Worm (Caenorhabditis elegans) whole organism, young adult: Measurements from ENCODE around the gene Y46H3A.4.

ENCODE experiments used
- B0261.1 ChIP-seq: sonication (generic microtip); optimal IDR thresholded peaks from 2 replicates; lab custom pipeline; 2016; ENCODE audit warnings: mild to moderate bottlenecking, missing genetic modification characterization, moderate library complexity, missing compliant biosample characterization
- B0336.3 ChIP-seq: fragments of 200-800 bp; sonication (Bioruptor generic); IDR thresholded peaks from 2 replicates; pipeline ENCODE4 v1.3.6; 2022; ENCODE audit warnings: missing genetic modification characterization, missing compliant biosample characterization
- D2030.7 ChIP-seq: fragments of 200-800 bp; sonication (Bioruptor generic); IDR thresholded peaks from 2 replicates; pipeline ENCODE4 v1.3.6; 2022; ENCODE audit warnings: missing genetic modification reagents, missing genetic modification characterization, missing compliant biosample characterization
- F39B2.1 ChIP-seq: fragments of 200-800 bp; sonication (Bioruptor generic); IDR thresholded peaks from 2 replicates; pipeline ENCODE4 v1.3.6; 2022; ENCODE audit warnings: missing genetic modification reagents, missing genetic modification characterization, missing compliant biosample characterization
- F49E8.2 ChIP-seq: sonication (generic microtip); optimal IDR thresholded peaks from 3 replicates; lab custom pipeline; 2017; ENCODE audit warnings: missing genetic modification characterization, mild to moderate bottlenecking, missing compliant biosample characterization, antibody characterized with exemption, moderate library complexity; ENCODE audit not compliant: insufficient read depth
- K11D2.4 ChIP-seq: fragments of 200-800 bp; sonication (Bioruptor generic); IDR thresholded peaks from 2 replicates; pipeline ENCODE4 v1.3.6; 2022; ENCODE audit warnings: missing genetic modification reagents, missing genetic modification characterization, missing compliant biosample characterization
- T07F8.4 ChIP-seq: sonication (generic microtip); optimal IDR thresholded peaks from 2 replicates; lab custom pipeline; 2016; ENCODE audit warnings: mild to moderate bottlenecking, missing genetic modification characterization, moderate library complexity, missing compliant biosample characterization
- Y79H2A.3 ChIP-seq: fragments of 200-800 bp; sonication (Bioruptor generic); conservative IDR thresholded peaks from 2 replicates; pipeline ENCODE4 v1.3.6; 2022; ENCODE audit warnings: missing genetic modification reagents, missing genetic modification characterization, missing compliant biosample characterization
- atf-7 ChIP-seq: sonication (generic microtip); optimal IDR thresholded peaks from 2 replicates; lab custom pipeline; 2017; ENCODE audit warnings: mild to moderate bottlenecking, missing genetic modification characterization, missing compliant biosample characterization
- attf-5 ChIP-seq: fragments of 200-800 bp; sonication (Bioruptor generic); optimal IDR thresholded peaks from 2 replicates; lab custom pipeline; 2018; ENCODE audit warnings: mild to moderate bottlenecking, missing genetic modification characterization, missing compliant biosample characterization
- cebp-1 ChIP-seq, 2 experiments: fragments of 200-800 bp in 1 of 2; sonication (Bioruptor generic) in 1 of 2; sonication (generic microtip) in 1 of 2; IDR thresholded peaks in 1 of 2; optimal IDR thresholded peaks in 1 of 2; 2 replicates each; pipeline versions ENCODE4 v1.3.6 to Lab custom; 2017 to 2022; ENCODE audit warnings: missing compliant biosample characterization in 2 of 2, missing genetic modification characterization in 2 of 2, mild to moderate bottlenecking in 1 of 2, missing genetic modification reagents in 1 of 2, moderate library complexity in 1 of 2
- dox-1 ChIP-seq: fragments of 200-800 bp; sonication (Bioruptor generic); IDR thresholded peaks from 2 replicates; pipeline ENCODE4 v1.3.6; 2022; ENCODE audit warnings: missing genetic modification reagents, missing genetic modification characterization, missing compliant biosample characterization
- egl-18 ChIP-seq: fragments of 200-800 bp; sonication (Bioruptor generic); IDR thresholded peaks from 2 replicates; pipeline ENCODE4 v1.3.6; 2022; ENCODE audit warnings: missing genetic modification reagents, missing genetic modification characterization, missing compliant biosample characterization
- ets-4 ChIP-seq: fragments of 200-800 bp; sonication (Bioruptor generic); optimal IDR thresholded peaks from 2 replicates; lab custom pipeline; 2018; ENCODE audit warnings: mild to moderate bottlenecking, missing genetic modification characterization, missing compliant biosample characterization
- gei-17 ChIP-seq: fragments of 200-800 bp; sonication (Bioruptor generic); optimal IDR thresholded peaks from 2 replicates; lab custom pipeline; 2018; ENCODE audit warnings: mild to moderate bottlenecking, missing genetic modification characterization, missing compliant biosample characterization
- hmg-1.2 ChIP-seq: fragments of 200-800 bp; sonication (Bioruptor generic); IDR thresholded peaks from 2 replicates; pipeline ENCODE4 v1.3.6; 2022; ENCODE audit warnings: missing genetic modification reagents, missing genetic modification characterization, missing compliant biosample characterization
- hsf-1 ChIP-seq: fragments of 200-800 bp; sonication (Bioruptor generic); IDR thresholded peaks from 2 replicates; pipeline ENCODE4 v1.3.6; 2022; ENCODE audit warnings: missing genetic modification reagents, missing genetic modification characterization, missing compliant biosample characterization
- lsl-1 ChIP-seq: fragments of 200-800 bp; sonication (Bioruptor generic); optimal IDR thresholded peaks from 2 replicates; lab custom pipeline; 2018; ENCODE audit warnings: mild to moderate bottlenecking, missing genetic modification characterization, moderate library complexity, missing compliant biosample characterization
- lsy-27 ChIP-seq: sonication (generic microtip); optimal IDR thresholded peaks from 2 replicates; lab custom pipeline; 2017; ENCODE audit warnings: missing genetic modification characterization, mild to moderate bottlenecking, missing compliant biosample characterization, antibody characterized with exemption, missing genotype, borderline replicate concordance; ENCODE audit not compliant: insufficient read depth
- mcd-1 ChIP-seq: fragments of 200-800 bp; sonication (Bioruptor generic); IDR thresholded peaks from 2 replicates; pipeline ENCODE4 v1.3.6; 2022; ENCODE audit warnings: missing genetic modification reagents, missing genetic modification characterization, missing compliant biosample characterization
- nhr-120 ChIP-seq: fragments of 200-800 bp; sonication (Bioruptor generic); IDR thresholded peaks from 2 replicates; pipeline ENCODE4 v1.3.6; 2022; ENCODE audit warnings: missing genetic modification characterization, missing compliant biosample characterization
- nhr-80 ChIP-seq: sonication (generic microtip); optimal IDR thresholded peaks from 2 replicates; lab custom pipeline; 2016; ENCODE audit warnings: missing genetic modification characterization, missing compliant biosample characterization
- rcor-1 ChIP-seq: fragments of 200-800 bp; sonication (Bioruptor generic); IDR thresholded peaks from 2 replicates; pipeline ENCODE4 v1.3.6; 2022; ENCODE audit warnings: missing genetic modification reagents, missing genetic modification characterization, missing compliant biosample characterization
- repo-1 ChIP-seq: sonication (generic microtip); optimal IDR thresholded peaks from 2 replicates; lab custom pipeline; 2017; ENCODE audit warnings: mild to moderate bottlenecking, missing genetic modification characterization, missing compliant biosample characterization
- snpc-3.4 ChIP-seq: sonication (generic microtip); optimal IDR thresholded peaks from 2 replicates; lab custom pipeline; 2017; ENCODE audit warnings: missing genetic modification characterization, mild to moderate bottlenecking, missing compliant biosample characterization, antibody characterized with exemption, moderate library complexity, missing genotype, missing genetic modification reagents
- tlf-1 ChIP-seq: fragments of 200-800 bp; sonication (Bioruptor generic); optimal IDR thresholded peaks from 2 replicates; lab custom pipeline; 2018; ENCODE audit warnings: mild to moderate bottlenecking, missing genetic modification characterization, missing compliant biosample characterization
- zfh-2 ChIP-seq: fragments of 200-800 bp; sonication (Bioruptor generic); conservative IDR thresholded peaks from 2 replicates; pipeline ENCODE4 v1.3.6; 2022; ENCODE audit warnings: missing genetic modification reagents, missing genetic modification characterization, missing compliant biosample characterization
- zim-3 ChIP-seq: sonication (generic microtip); optimal IDR thresholded peaks from 2 replicates; lab custom pipeline; 2017; ENCODE audit warnings: mild to moderate bottlenecking, missing genetic modification characterization, moderate library complexity, missing compliant biosample characterization
- ztf-18 ChIP-seq: sonication (generic microtip); optimal IDR thresholded peaks from 2 replicates; lab custom pipeline; 2016; ENCODE audit warnings: missing genotype, mild to moderate bottlenecking, missing genetic modification characterization, missing compliant biosample characterization
- ztf-28 ChIP-seq: fragments of 200-800 bp; sonication (Bioruptor generic); IDR thresholded peaks from 2 replicates; pipeline ENCODE4 v1.3.6; 2022; ENCODE audit warnings: missing genetic modification reagents, missing genetic modification characterization, missing compliant biosample characterization

Y46H3A.4 gene

DNA sequence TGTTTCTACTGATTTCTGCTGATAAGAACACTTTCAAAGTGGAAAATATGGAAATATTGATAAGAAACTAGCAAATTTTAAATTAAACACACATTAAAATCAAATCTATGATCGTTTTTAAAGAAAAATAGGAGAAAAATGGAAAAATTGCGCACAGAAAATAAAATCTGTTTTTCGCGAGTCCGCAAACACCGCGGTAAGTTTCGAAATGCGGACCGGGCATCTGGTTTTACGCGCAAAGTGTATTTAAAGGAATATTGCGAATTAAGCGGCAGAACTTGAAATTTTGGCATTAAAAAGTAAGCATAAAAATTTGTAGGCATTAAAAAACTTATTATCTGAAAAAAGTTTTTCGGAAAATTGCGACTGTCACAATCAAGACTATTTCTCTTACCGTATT lies 37.8 kb downstream of the Y46H3A.4 start:
- TF ChIP-seq mcd-1 (GFP tag; lab: Robert Waterston, UW) (0 out of 2 replicates have a peak, but pooled peaks have one; percentile 10), nhr-80 (peak; percentile 12), snpc-3.4 (tag; lab: Kevin White, UChicago) (no peak), repo-1 (no peak), lsl-1 (GFP tag; lab: Kevin White, UChicago) (peak; percentile 77), egl-18 (GFP tag; lab: Robert Waterston, UW) (no peak), rcor-1 (GFP tag; lab: Robert Waterston, UW) (no peak), nhr-120 (GFP tag; lab: Robert Waterston, UW) (no peak), gei-17 (GFP tag; lab: Kevin White, UChicago) (no peak), D2030.7 (GFP tag; lab: Robert Waterston, UW) (0 out of 2 replicates have a peak, but pooled peaks have one; percentile 16)

DNA sequence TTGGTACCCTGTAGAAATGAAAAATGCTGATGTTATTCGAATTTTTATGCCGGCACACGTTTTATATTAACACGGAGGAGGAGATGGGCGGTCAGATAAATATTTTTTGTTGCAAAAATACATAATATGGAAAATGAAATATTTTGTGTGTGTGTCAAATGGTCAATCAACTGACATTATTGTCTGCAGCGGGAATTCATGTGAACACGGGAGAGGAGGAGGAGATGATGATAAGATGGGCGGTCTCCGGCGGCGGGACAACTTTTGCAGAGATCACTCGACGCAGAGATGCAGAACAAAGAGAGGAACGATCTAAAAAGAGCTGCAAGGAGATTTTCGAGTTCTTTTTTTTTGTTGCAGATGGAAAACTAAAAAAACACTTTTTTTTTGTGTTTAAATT lies 39.2 kb downstream of the Y46H3A.4 start, which contains the start of gene dhs-13:
Gene dhs-13, minus strand, starts transcription at position 8 of the 400 bp plus-strand sequence.
- no peak for TF ChIP-seq T07F8.4 (tag; lab: Kevin White, UChicago)
- peak; percentile 61 for TF ChIP-seq nhr-80
- peak; percentile 36; the same call in 1 of the 2 replicates for TF ChIP-seq B0336.3
- no peak for TF ChIP-seq F49E8.2 (tag; lab: Kevin White, UChicago)
- TF ChIP-seq zfh-2 (GFP tag; lab: Robert Waterston, UW): 0 out of 2 replicates have a peak, but pooled peaks have one; percentile 23
- no peak for TF ChIP-seq K11D2.4 (GFP tag; lab: Robert Waterston, UW)
- TF ChIP-seq atf-7: no peak
- no peak for TF ChIP-seq cebp-1 (GFP tag; IDR thresholded peaks at IDR 0.05; lab: Robert Waterston, UW)
- TF ChIP-seq cebp-1 (tag; optimal IDR thresholded peaks at IDR 0.05; lab: Kevin White, UChicago): peak; percentile 42
- TF ChIP-seq attf-5 (GFP tag; lab: Kevin White, UChicago): peak; percentile 20
- TF ChIP-seq lsy-27 (tag; lab: Kevin White, UChicago): no peak
- no peak for TF ChIP-seq ztf-18
- TF ChIP-seq hmg-1.2 (GFP tag; lab: Robert Waterston, UW): peak; percentile 16; the same call in 1 of the 2 replicates
- TF ChIP-seq dox-1 (GFP tag; lab: Robert Waterston, UW): peak; percentile 52; the same call in 1 of the 2 replicates

DNA sequence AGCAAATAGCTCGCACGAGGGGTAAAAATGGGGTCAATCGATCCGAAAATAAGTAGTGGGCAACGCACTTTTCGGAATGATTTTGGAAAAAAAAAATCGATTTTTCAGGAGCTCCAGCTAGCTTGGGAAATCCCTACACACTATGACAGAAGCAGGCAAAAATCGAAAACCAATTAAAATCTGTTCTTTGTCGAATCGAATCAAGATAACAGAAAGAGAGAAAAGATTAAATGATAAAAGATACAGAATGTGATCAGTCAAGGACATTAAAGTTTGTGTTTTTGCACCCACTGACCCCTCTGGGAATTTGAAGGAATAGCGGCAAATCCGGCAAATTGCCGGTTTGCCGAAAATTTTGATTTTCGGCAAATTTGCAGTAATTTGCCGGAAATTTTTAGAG lies 43.5 kb downstream of the Y46H3A.4 start:
- TF ChIP-seq F39B2.1 (GFP tag; lab: Robert Waterston, UW) (no peak), ztf-28 (no peak), tlf-1 (GFP tag; lab: Kevin White, UChicago) (no peak), hsf-1 (GFP tag; lab: Robert Waterston, UW) (no peak), ets-4 (no peak), B0261.1 (tag; lab: Kevin White, UChicago) (no peak), zim-3 (tag; lab: Kevin White, UChicago) (no peak), ztf-18 (no peak)

DNA sequence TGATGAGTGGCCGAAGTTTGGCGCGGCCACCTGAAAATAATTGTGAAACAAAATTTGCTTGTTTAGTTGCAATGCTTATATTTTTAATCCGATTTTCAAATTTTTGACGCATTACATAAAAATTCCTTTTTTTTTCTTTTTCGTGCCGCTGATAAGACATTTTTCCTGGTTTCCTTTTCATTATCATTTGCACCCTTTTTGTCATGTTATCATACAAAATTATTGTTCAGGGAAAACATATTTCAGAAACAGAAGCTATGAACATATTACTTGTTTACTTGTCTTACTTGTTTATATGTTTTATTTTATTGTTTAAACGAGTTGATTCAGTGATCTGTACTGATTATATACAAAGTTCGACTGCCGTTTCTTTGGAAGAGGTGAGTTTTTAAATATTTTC lies 50.3 kb downstream of the Y46H3A.4 start, which contains the start of gene clec-205:
Gene clec-205, plus strand, starts transcription at position 212 of the 400 bp plus-strand sequence.
- TF ChIP-seq nhr-80 (peak; percentile 46), Y79H2A.3 (no peak)
